Worm (Caenorhabditis elegans) whole organism, early embryonic: ENCODE measurements around the gene lin-5.

Experiments used
- ama-1 ChIP-seq: fragments of 150-350 bp; optimal IDR thresholded peaks from 2 replicates; lab custom pipeline; 2014
- flt-1 ChIP-seq: fragments of 200-800 bp; sonication (Bioruptor generic); IDR thresholded peaks from 2 replicates; pipeline ENCODE4 v1.3.6; 2022; ENCODE audit warnings: missing genetic modification characterization, missing compliant biosample characterization
- pes-1 ChIP-seq: fragments of 200-800 bp; sonication (Bioruptor generic); IDR thresholded peaks from 2 replicates; pipeline ENCODE4 v1.3.6; 2022; ENCODE audit warnings: missing genetic modification reagents, missing genetic modification characterization, missing compliant biosample characterization
- tbx-11 ChIP-seq: fragments of 200-800 bp; sonication (Bioruptor generic); IDR thresholded peaks from 2 replicates; pipeline ENCODE4 v1.3.6; 2022; ENCODE audit warnings: missing genetic modification characterization, missing compliant biosample characterization
- tbx-37 ChIP-seq: fragments of 200-800 bp; sonication (Bioruptor generic); conservative IDR thresholded peaks from 2 replicates; pipeline ENCODE4 v1.3.6; 2022; ENCODE audit warnings: missing genetic modification reagents, missing genetic modification characterization, missing compliant biosample characterization
- tra-4 ChIP-seq: sonication (generic microtip); optimal IDR thresholded peaks from 2 replicates; lab custom pipeline; 2017; ENCODE audit warnings: missing genetic modification characterization, missing compliant biosample characterization

DNA sequence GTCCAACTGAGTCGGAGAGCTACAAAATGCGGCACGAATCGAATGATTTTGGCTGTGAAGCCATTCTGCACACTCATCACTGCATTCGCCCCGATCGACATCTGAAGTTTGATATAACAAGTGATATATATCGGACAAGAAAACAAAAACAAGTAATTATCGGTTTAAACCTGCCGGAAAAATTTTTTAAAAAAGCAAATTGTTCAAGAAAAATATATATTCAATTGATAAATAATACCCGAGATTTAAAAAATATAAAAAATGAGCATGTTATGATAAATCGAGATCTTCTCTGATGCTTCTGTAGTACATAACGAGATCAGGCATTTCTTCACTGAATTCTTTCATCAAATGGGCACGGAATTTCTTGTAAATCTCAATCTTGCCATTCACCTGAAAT lies 6.7 kb upstream of the lin-5 start, which contains the start of gene T09A5.5:
- TF ChIP-seq flt-1, result no peak
- TF ChIP-seq tbx-37 (GFP tag; lab: Robert Waterston, UW), result no peak
- TF ChIP-seq pes-1 (GFP tag; lab: Robert Waterston, UW), result no peak
- TF ChIP-seq tra-4, result no peak
- no peak for TF ChIP-seq ama-1 (lab: Kevin White, UChicago)
- no peak for TF ChIP-seq tbx-11 (GFP tag; lab: Robert Waterston, UW)
